Fruit fly (Drosophila melanogaster): Measurements from ENCODE around the gene CtsL4.

Gene CtsL4

dm6 chr2L:10322773-10323487 is 33.5 kb downstream of the CtsL4 start, which contains the start of gene CG5381:
Gene CG5381 (minus strand): TSS chr2L:10323102.
- no peak for TF ChIP-seq CG10431 (GFP tag; optimal IDR thresholded peaks at IDR 0.05)
- TF ChIP-seq gce (GFP tag; IDR thresholded peaks at IDR 0.05), result no peak
- TF ChIP-seq CG6272 (GFP tag; IDR thresholded peaks at IDR 0.05), result no peak
- no peak for TF ChIP-seq sd (tag; optimal IDR thresholded peaks at IDR 0.05)
- TF ChIP-seq Nf-YB (GFP tag; optimal IDR thresholded peaks at IDR 0.05), result no peak
- TF ChIP-seq Pdp1 (GFP tag; optimal IDR thresholded peaks at IDR 0.05), result peak in 1 of 2 experiments; percentile 82
- TF ChIP-seq D19B (GFP tag; optimal IDR thresholded peaks at IDR 0.05), result peak; percentile 96
- TF ChIP-seq row (GFP tag; IDR thresholded peaks at IDR 0.05), result peak; percentile 44; the same call in 2 of the 3 replicates
- TF ChIP-seq sug (tag; optimal IDR thresholded peaks at IDR 0.05), result peak; percentile 15

DNA sequence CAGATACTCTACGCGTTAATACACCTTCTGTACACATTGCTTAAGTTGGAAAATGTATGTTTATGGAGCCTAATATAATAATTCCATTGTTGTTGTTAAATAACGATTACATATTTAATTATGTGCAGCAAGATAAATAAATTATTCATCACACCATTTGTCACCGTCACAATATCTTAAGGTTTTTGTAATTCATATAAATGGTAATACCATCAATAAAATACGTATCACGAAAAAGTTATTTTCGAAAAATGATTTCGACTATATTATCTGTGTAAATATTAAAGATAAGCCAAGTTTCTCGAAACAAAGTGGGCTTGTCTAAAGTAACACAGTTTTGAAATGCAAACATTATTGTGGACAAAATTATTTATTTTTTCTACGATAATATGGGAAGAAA is 34.2 kb downstream of the CtsL4 start, which contains the start of gene CG4995:
Gene CG4995 (plus strand): TSS at position 301 of the 400 bp plus-strand sequence.
- no peak for TF ChIP-seq gce (GFP tag; IDR thresholded peaks at IDR 0.05)
- no peak for TF ChIP-seq CG7271 (tag; optimal IDR thresholded peaks at IDR 0.05)
- TF ChIP-seq D19A (tag; optimal IDR thresholded peaks at IDR 0.05), result peak; percentile 18
- TF ChIP-seq cas (GFP tag; IDR thresholded peaks at IDR 0.05), result no peak
- TF ChIP-seq sens (GFP tag), result peak; percentile 50
- TF ChIP-seq CG7987 (GFP tag; optimal IDR thresholded peaks at IDR 0.05), result no peak

- TF ChIP-seq B-H2 (GFP tag; optimal IDR thresholded peaks at IDR 0.05), result no peak
- no peak for TF ChIP-seq CG30431 (GFP tag; optimal IDR thresholded peaks at IDR 0.05)
- TF ChIP-seq CG6683 (GFP tag; optimal IDR thresholded peaks at IDR 0.05), result no peak
- TF ChIP-seq Hr39 (optimal IDR thresholded peaks at IDR 0.05), result no peak
- TF ChIP-seq CG2120 (GFP tag; optimal IDR thresholded peaks at IDR 0.05), result no peak
- TF ChIP-seq CkIIα-i1 (GFP tag; IDR thresholded peaks at IDR 0.05), result no peak
- no peak for TF ChIP-seq eyg (GFP tag; optimal IDR thresholded peaks at IDR 0.05)
- peak; percentile 4 for TF ChIP-seq Meics (GFP tag; optimal IDR thresholded peaks at IDR 0.05)
- no peak for TF ChIP-seq CG2712 (tag; optimal IDR thresholded peaks at IDR 0.05)
- no peak for TF ChIP-seq jumu (GFP tag; optimal IDR thresholded peaks at IDR 0.05)
- no peak for TF ChIP-seq gcm (GFP tag; optimal IDR thresholded peaks at IDR 0.05)
- no peak for TF ChIP-seq bowl (GFP tag; IDR thresholded peaks at IDR 0.05)
- peak; percentile 40 for TF ChIP-seq CG10543 (GFP tag; optimal IDR thresholded peaks at IDR 0.05)
- peak; percentile 87 for TF ChIP-seq CG2199 (GFP tag; IDR thresholded peaks at IDR 0.05)
- TF ChIP-seq corto (GFP tag; optimal IDR thresholded peaks at IDR 0.05), result no peak
- no peak for TF ChIP-seq HmgD (GFP tag; optimal IDR thresholded peaks at IDR 0.05)
- TF ChIP-seq vfl (GFP tag; optimal IDR thresholded peaks at IDR 0.05), result no peak
- no peak for TF ChIP-seq CG13123 (GFP tag; optimal IDR thresholded peaks at IDR 0.05)
- no peak for TF ChIP-seq E2f1 (GFP tag; IDR thresholded peaks at IDR 0.05)
- TF ChIP-seq ken (GFP tag; IDR thresholded peaks at IDR 0.05), result no peak
- no peak for TF ChIP-seq CG8290 (GFP tag; optimal IDR thresholded peaks at IDR 0.05)
- TF ChIP-seq CG8290 (tag; optimal IDR thresholded peaks at IDR 0.05), result peak in 1 of 2 experiments; percentile 67
- TF ChIP-seq CG43689 (GFP tag; IDR thresholded peaks at IDR 0.05), result no peak
- no peak for TF ChIP-seq sima (GFP tag; optimal IDR thresholded peaks at IDR 0.05)
- no peak for TF ChIP-seq CG7786 (GFP tag; optimal IDR thresholded peaks at IDR 0.05)
- TF ChIP-seq CG4820 (GFP tag; optimal IDR thresholded peaks at IDR 0.05), result no peak
- TF ChIP-seq CG13296 (GFP tag; optimal IDR thresholded peaks at IDR 0.05), result peak; percentile 48
- TF ChIP-seq ap (GFP tag; IDR thresholded peaks at IDR 0.05), result no peak
- TF ChIP-seq repo (GFP tag; optimal IDR thresholded peaks at IDR 0.05), result no peak
- TF ChIP-seq inv (GFP tag; IDR thresholded peaks at IDR 0.05; ENCODE audit: partially characterized antibody), result no peak
- no peak for TF ChIP-seq esg (GFP tag; conservative IDR thresholded peaks at IDR 0.05)
- TF ChIP-seq Dek (tag; optimal IDR thresholded peaks at IDR 0.05), result no peak
- no peak for TF ChIP-seq gt (GFP tag; IDR thresholded peaks at IDR 0.05)
- TF ChIP-seq mirr (GFP tag; optimal IDR thresholded peaks at IDR 0.05), result peak; percentile 91
- no peak for TF ChIP-seq dati (GFP tag; IDR thresholded peaks at IDR 0.05)
Observed at dm6 chr2L:10321612-10322011, 34.8 kb downstream of the CtsL4 start.
